Fruit fly (Drosophila melanogaster): Measurements from ENCODE around the gene Vps24.
A peak's percentile ranks its signal among the peaks of the same experiment; 100 is the strongest.

Vps24 gene

DNA sequence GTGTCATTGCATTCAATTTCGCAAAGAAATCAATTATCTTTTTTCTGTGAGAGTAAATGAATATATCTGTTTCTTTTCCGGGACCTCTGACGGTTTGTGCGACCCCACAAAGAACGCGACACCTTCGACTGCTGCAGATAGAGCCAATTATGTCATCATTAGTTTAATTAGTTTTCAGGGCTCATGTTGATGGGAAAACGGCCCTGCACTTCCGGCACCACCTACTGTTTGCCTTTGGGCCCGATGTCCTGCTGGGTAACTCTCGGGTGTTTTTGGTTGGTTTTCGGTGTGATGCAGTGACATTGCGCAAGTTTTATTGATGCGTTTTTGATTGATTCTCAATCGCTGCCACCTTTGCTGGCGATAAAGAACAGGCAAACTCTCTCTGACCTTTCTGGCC lies 29.4 kb upstream of the Vps24 start:
- TF ChIP-seq Snoo (tag; optimal IDR thresholded peaks at IDR 0.05) = no peak
- TF ChIP-seq Pif1A (GFP tag; optimal IDR thresholded peaks at IDR 0.05) = no peak
- TF ChIP-seq CG13204 (GFP tag; optimal IDR thresholded peaks at IDR 0.05) = no peak
- no peak for TF ChIP-seq CG10348 (GFP tag; IDR thresholded peaks at IDR 0.05)
- TF ChIP-seq rn (GFP tag; IDR thresholded peaks at IDR 0.05) = no peak
- TF ChIP-seq CG32121 (GFP tag; IDR thresholded peaks at IDR 0.05) = no peak
- no peak for TF ChIP-seq CG17806 (tag; optimal IDR thresholded peaks at IDR 0.05)
- no peak for TF ChIP-seq CG8159 (tag; optimal IDR thresholded peaks at IDR 0.05)

- peak; percentile 55 for TF ChIP-seq EcR (GFP tag; optimal IDR thresholded peaks at IDR 0.05)
- TF ChIP-seq D1 (tag; optimal IDR thresholded peaks at IDR 0.05) = no peak
- peak; percentile 3 for TF ChIP-seq Snoo (tag; optimal IDR thresholded peaks at IDR 0.05)
Measured at dm6 chr3R:4337580-4337979, 26.8 kb upstream of the Vps24 start, which contains the start of the genes Skp2 and CG1103. TSS of gene Skp2 (minus strand) at chr3R:4337674. TSS of gene CG1103 (plus strand) at chr3R:4337755.

- TF ChIP-seq rn (GFP tag; IDR thresholded peaks at IDR 0.05) = no peak
Measured at dm6 chr3R:4334798-4335197, 24.1 kb upstream of the Vps24 start, which contains the start of gene CG14645. TSS of gene CG14645 (plus strand) at chr3R:4335098.

dm6 chr3R:4333964-4334363 lies 23.2 kb upstream of the Vps24 start, which contains the start of gene CG9776:
TSS of gene CG9776 (minus strand) at chr3R:4334071.
- TF ChIP-seq D1 (tag; optimal IDR thresholded peaks at IDR 0.05) (no peak), CG32121 (GFP tag; IDR thresholded peaks at IDR 0.05) (peak; percentile 42), CG12605 (GFP tag; IDR thresholded peaks at IDR 0.05) (no peak), CG14655 (GFP tag; optimal IDR thresholded peaks at IDR 0.05) (no peak), Ets98B (GFP tag; IDR thresholded peaks at IDR 0.05) (no peak), fd96Ca (GFP tag; IDR thresholded peaks at IDR 0.05) (no peak; the same call in 2 of the 3 replicates), rn (GFP tag; IDR thresholded peaks at IDR 0.05) (no peak), CG8159 (tag; optimal IDR thresholded peaks at IDR 0.05) (no peak), Pif1A (GFP tag; optimal IDR thresholded peaks at IDR 0.05) (no peak), CG4496 (GFP tag; IDR thresholded peaks at IDR 0.05) (peak; percentile 65), gl (tag; optimal IDR thresholded peaks at IDR 0.05) (no peak), CG34367 (tag; optimal IDR thresholded peaks at IDR 0.05) (peak; percentile 13), CG15710 (tag; optimal IDR thresholded peaks at IDR 0.05) (no peak), Snoo (tag; optimal IDR thresholded peaks at IDR 0.05) (peak; percentile 50), CG9948 (tag; optimal IDR thresholded peaks at IDR 0.05) (no peak), CG17806 (tag; optimal IDR thresholded peaks at IDR 0.05) (no peak), CG13204 (GFP tag; optimal IDR thresholded peaks at IDR 0.05) (no peak), Pif1B (GFP tag; optimal IDR thresholded peaks at IDR 0.05) (no peak)

- TF ChIP-seq gl (tag; optimal IDR thresholded peaks at IDR 0.05) = no peak
- peak; percentile 3 for TF ChIP-seq CG17806 (tag; optimal IDR thresholded peaks at IDR 0.05)
- TF ChIP-seq CG13204 (GFP tag; optimal IDR thresholded peaks at IDR 0.05) = no peak
- TF ChIP-seq EcR (GFP tag; optimal IDR thresholded peaks at IDR 0.05) = peak; percentile 27
- TF ChIP-seq Snoo (tag; optimal IDR thresholded peaks at IDR 0.05) = peak; percentile 16
- no peak for TF ChIP-seq CG34367 (tag; optimal IDR thresholded peaks at IDR 0.05)
- TF ChIP-seq CG10348 (GFP tag; IDR thresholded peaks at IDR 0.05) = no peak
- TF ChIP-seq CG4496 (GFP tag; IDR thresholded peaks at IDR 0.05) = peak; percentile 51; the same call in 2 of the 3 replicates
- peak; percentile 52; the same call in 1 of the 2 replicates for TF ChIP-seq Ets98B (GFP tag; IDR thresholded peaks at IDR 0.05)
- peak; percentile 27; the same call in 1 of the 2 replicates for TF ChIP-seq CG32121 (GFP tag; IDR thresholded peaks at IDR 0.05)
Measured at dm6 chr3R:4319507-4320138, 8.9 kb upstream of the Vps24 start, which contains the start of gene CG9795. TSS of gene CG9795 (plus strand) at chr3R:4319683.

- TF ChIP-seq CG12605 (GFP tag; IDR thresholded peaks at IDR 0.05) = peak; percentile 30; the same call in 1 of the 2 replicates
- TF ChIP-seq CG14655 (GFP tag; optimal IDR thresholded peaks at IDR 0.05) = no peak
Measured at dm6 chr3R:4318999-4319398, 8.3 kb upstream of the Vps24 start, which contains the start of gene Syt14. TSS of gene Syt14 (minus strand) at chr3R:4319069.

dm6 chr3R:4318589-4318988 lies 7.8 kb upstream of the Vps24 start:
- TF ChIP-seq CG13204 (GFP tag; optimal IDR thresholded peaks at IDR 0.05) = no peak
- TF ChIP-seq CG4496 (GFP tag; IDR thresholded peaks at IDR 0.05) = no peak
- TF ChIP-seq CG12605 (GFP tag; IDR thresholded peaks at IDR 0.05) = no peak
- TF ChIP-seq Snoo (tag; optimal IDR thresholded peaks at IDR 0.05) = no peak
- TF ChIP-seq CG10348 (GFP tag; IDR thresholded peaks at IDR 0.05) = no peak
- no peak for TF ChIP-seq Pif1A (GFP tag; optimal IDR thresholded peaks at IDR 0.05)
- TF ChIP-seq EcR (GFP tag; optimal IDR thresholded peaks at IDR 0.05) = no peak
- TF ChIP-seq CG8159 (tag; optimal IDR thresholded peaks at IDR 0.05) = no peak
- no peak for TF ChIP-seq CG17806 (tag; optimal IDR thresholded peaks at IDR 0.05)
- no peak for TF ChIP-seq CG15710 (tag; optimal IDR thresholded peaks at IDR 0.05)
- TF ChIP-seq CG14655 (GFP tag; optimal IDR thresholded peaks at IDR 0.05) = no peak
- TF ChIP-seq CG34367 (tag; optimal IDR thresholded peaks at IDR 0.05) = no peak
- no peak for TF ChIP-seq fd96Ca (GFP tag; IDR thresholded peaks at IDR 0.05)
- TF ChIP-seq Pif1B (GFP tag; optimal IDR thresholded peaks at IDR 0.05) = no peak
- no peak for TF ChIP-seq Ets98B (GFP tag; IDR thresholded peaks at IDR 0.05)
- TF ChIP-seq CG9948 (tag; optimal IDR thresholded peaks at IDR 0.05) = no peak
- no peak for TF ChIP-seq D1 (tag; optimal IDR thresholded peaks at IDR 0.05)
- no peak for TF ChIP-seq gl (tag; optimal IDR thresholded peaks at IDR 0.05)
- no peak for TF ChIP-seq CG32121 (GFP tag; IDR thresholded peaks at IDR 0.05)
- TF ChIP-seq rn (GFP tag; IDR thresholded peaks at IDR 0.05) = no peak

Measured in whole organism, pupa.